Worm (Caenorhabditis elegans) whole organism, L2 larva: ENCODE results near the gene srg-5.

Experiments used
- C34F6.9 ChIP-seq: fragments of 150-350 bp; optimal IDR thresholded peaks from 2 replicates; lab custom pipeline; 2014; ENCODE audit warnings: missing biosample characterization, missing genetic modification characterization
- F13H6.1 ChIP-seq: sonication (generic microtip); optimal IDR thresholded peaks from 2 replicates; lab custom pipeline; 2016; ENCODE audit warnings: missing genetic modification characterization, missing compliant biosample characterization
- Y55F3AM.14 ChIP-seq: fragments of 200-800 bp; sonication (Bioruptor generic); optimal IDR thresholded peaks from 2 replicates; lab custom pipeline; 2018; ENCODE audit warnings: mild to moderate bottlenecking, missing genetic modification characterization, missing compliant biosample characterization
- ZK546.5 ChIP-seq: sonication (generic microtip); optimal IDR thresholded peaks from 2 replicates; lab custom pipeline; 2017; ENCODE audit warnings: missing biosample characterization, missing genetic modification characterization
- aly-2 ChIP-seq: fragments of 150-350 bp; optimal IDR thresholded peaks from 2 replicates; lab custom pipeline; 2014; ENCODE audit warnings: missing biosample characterization, missing genetic modification characterization
- ama-1 ChIP-seq: fragments of 150-350 bp; optimal IDR thresholded peaks from 2 replicates; lab custom pipeline; 2018; ENCODE audit warnings: inconsistent platforms
- ceh-16 ChIP-seq: fragments of 150-350 bp; optimal IDR thresholded peaks from 2 replicates; lab custom pipeline; 2014; ENCODE audit warnings: missing biosample characterization, missing genetic modification characterization
- crh-2 ChIP-seq: sonication (generic microtip); optimal IDR thresholded peaks from 2 replicates; lab custom pipeline; 2017; ENCODE audit warnings: missing biosample characterization, missing genetic modification characterization
- dmd-4 ChIP-seq: sonication (generic microtip); optimal IDR thresholded peaks from 2 replicates; lab custom pipeline; 2017; ENCODE audit warnings: missing biosample characterization, missing genetic modification characterization
- egl-27 ChIP-seq: sonication (generic microtip); optimal IDR thresholded peaks from 3 replicates; lab custom pipeline; 2017; ENCODE audit warnings: missing biosample characterization, missing genetic modification reagents, missing genetic modification characterization
- elt-1 ChIP-seq: fragments of 150-350 bp; optimal IDR thresholded peaks from 2 replicates; lab custom pipeline; 2014; ENCODE audit warnings: missing biosample characterization, missing genetic modification characterization
- fos-1 ChIP-seq: fragments of 150-350 bp; optimal IDR thresholded peaks from 2 replicates; lab custom pipeline; 2014; ENCODE audit warnings: missing biosample characterization, missing genetic modification characterization
- gmeb-1 ChIP-seq: fragments of 150-350 bp; optimal IDR thresholded peaks from 2 replicates; lab custom pipeline; 2014; ENCODE audit warnings: missing biosample characterization, missing genetic modification characterization
- lin-11 ChIP-seq: fragments of 150-350 bp; sonication (generic microtip); optimal IDR thresholded peaks from 2 replicates; lab custom pipeline; 2014; ENCODE audit warnings: missing biosample characterization, missing genetic modification characterization, inconsistent platforms, mixed read lengths
- lin-13 ChIP-seq: fragments of 150-350 bp; optimal IDR thresholded peaks from 2 replicates; lab custom pipeline; 2014; ENCODE audit warnings: missing biosample characterization, missing genetic modification reagents, missing genetic modification characterization
- lin-39 ChIP-seq: fragments of 150-350 bp; optimal IDR thresholded peaks from 2 replicates; lab custom pipeline; 2014; ENCODE audit warnings: missing biosample characterization, missing genetic modification reagents, missing genetic modification characterization
- lsy-2 ChIP-seq, 2 experiments: fragments of 150-350 bp in 1 of 2; sonication (generic microtip) in 1 of 2; optimal IDR thresholded peaks; 2 replicates each; lab custom pipeline; 2014 to 2017; ENCODE audit warnings: missing biosample characterization in 2 of 2, missing genetic modification characterization in 2 of 2
- mab-5 ChIP-seq: fragments of 150-350 bp; optimal IDR thresholded peaks from 2 replicates; lab custom pipeline; 2014; ENCODE audit warnings: missing biosample characterization, missing genetic modification characterization
- mbf-1 ChIP-seq: sonication (generic microtip); optimal IDR thresholded peaks from 2 replicates; lab custom pipeline; 2017; ENCODE audit warnings: missing biosample characterization, missing genetic modification characterization
- mdl-1 ChIP-seq, 2 experiments: fragments of 150-350 bp in 1 of 2; sonication (generic microtip) in 1 of 2; optimal IDR thresholded peaks; 2 replicates each; lab custom pipeline; 2017; ENCODE audit warnings: missing biosample characterization in 2 of 2, missing genetic modification characterization in 2 of 2
- nhr-11 ChIP-seq: fragments of 150-350 bp; optimal IDR thresholded peaks from 2 replicates; lab custom pipeline; 2014; ENCODE audit warnings: missing biosample characterization, missing genetic modification characterization
- nhr-12 ChIP-seq: fragments of 150-350 bp; optimal IDR thresholded peaks from 2 replicates; lab custom pipeline; 2014; ENCODE audit warnings: missing biosample characterization, missing genetic modification characterization
- nhr-129 ChIP-seq: fragments of 150-350 bp; optimal IDR thresholded peaks from 2 replicates; lab custom pipeline; 2014; ENCODE audit warnings: missing biosample characterization, missing genetic modification characterization
- nhr-23 ChIP-seq: fragments of 150-350 bp; optimal IDR thresholded peaks from 2 replicates; lab custom pipeline; 2014; ENCODE audit warnings: missing biosample characterization, missing genetic modification reagents, missing genetic modification characterization
- nhr-237 ChIP-seq: fragments of 150-350 bp; optimal IDR thresholded peaks from 2 replicates; lab custom pipeline; 2014; ENCODE audit warnings: missing biosample characterization, missing genetic modification characterization
- nhr-25 ChIP-seq: fragments of 150-350 bp; sonication (generic microtip); optimal IDR thresholded peaks from 3 replicates; lab custom pipeline; 2014; ENCODE audit warnings: missing biosample characterization, missing genetic modification characterization
- nhr-6 ChIP-seq: fragments of 150-350 bp; optimal IDR thresholded peaks from 2 replicates; lab custom pipeline; 2014; ENCODE audit warnings: missing biosample characterization, missing genetic modification characterization
- nhr-77 ChIP-seq: fragments of 150-350 bp; optimal IDR thresholded peaks from 2 replicates; lab custom pipeline; 2014; ENCODE audit warnings: missing biosample characterization, missing genetic modification characterization
- peb-1 ChIP-seq: fragments of 150-350 bp; optimal IDR thresholded peaks from 2 replicates; lab custom pipeline; 2014; ENCODE audit warnings: missing biosample characterization, missing genetic modification characterization
- skn-1 ChIP-seq: sonication (generic microtip); optimal IDR thresholded peaks from 2 replicates; lab custom pipeline; 2017; ENCODE audit warnings: missing biosample characterization, missing genetic modification characterization
- sma-3 ChIP-seq: sonication (generic microtip); optimal IDR thresholded peaks from 2 replicates; lab custom pipeline; 2016; ENCODE audit warnings: missing genetic modification reagents, missing genetic modification characterization, missing compliant biosample characterization
- sma-9 ChIP-seq, 2 experiments: fragments of 150-350 bp in 1 of 2; sonication (generic microtip) in 1 of 2; optimal IDR thresholded peaks; 2 replicates each; lab custom pipeline; 2014 to 2016; ENCODE audit warnings: missing genetic modification characterization in 2 of 2, mild to moderate bottlenecking in 1 of 2, missing biosample characterization in 1 of 2, missing compliant biosample characterization in 1 of 2, missing genetic modification reagents in 1 of 2, moderate library complexity in 1 of 2
- snpc-4 ChIP-seq: fragments of 150-350 bp; optimal IDR thresholded peaks from 2 replicates; lab custom pipeline; 2014; ENCODE audit warnings: missing biosample characterization, missing genetic modification characterization
- unc-55 ChIP-seq: fragments of 150-350 bp; sonication (generic microtip); optimal IDR thresholded peaks from 3 replicates; lab custom pipeline; 2014; ENCODE audit warnings: missing biosample characterization, missing genetic modification reagents, missing genetic modification characterization
- unc-62 ChIP-seq: fragments of 150-350 bp; optimal IDR thresholded peaks from 2 replicates; lab custom pipeline; 2014; ENCODE audit warnings: missing biosample characterization, missing genetic modification reagents, missing genetic modification characterization
- zag-1 ChIP-seq: fragments of 150-350 bp; optimal IDR thresholded peaks from 2 replicates; lab custom pipeline; 2014; ENCODE audit warnings: missing biosample characterization, missing genetic modification characterization
- ztf-1 ChIP-seq: fragments of 200-800 bp; sonication (Bioruptor generic); conservative IDR thresholded peaks from 2 replicates; pipeline ENCODE4 v1.3.6; 2022; ENCODE audit warnings: missing genetic modification characterization, missing compliant biosample characterization
- ztf-11 ChIP-seq: sonication (generic microtip); optimal IDR thresholded peaks from 2 replicates; lab custom pipeline; 2017; ENCODE audit warnings: missing biosample characterization, missing genetic modification characterization
- ztf-4 ChIP-seq: fragments of 150-350 bp; optimal IDR thresholded peaks from 2 replicates; lab custom pipeline; 2014; ENCODE audit warnings: missing biosample characterization, missing genetic modification characterization

The srg-5 gene

DNA sequence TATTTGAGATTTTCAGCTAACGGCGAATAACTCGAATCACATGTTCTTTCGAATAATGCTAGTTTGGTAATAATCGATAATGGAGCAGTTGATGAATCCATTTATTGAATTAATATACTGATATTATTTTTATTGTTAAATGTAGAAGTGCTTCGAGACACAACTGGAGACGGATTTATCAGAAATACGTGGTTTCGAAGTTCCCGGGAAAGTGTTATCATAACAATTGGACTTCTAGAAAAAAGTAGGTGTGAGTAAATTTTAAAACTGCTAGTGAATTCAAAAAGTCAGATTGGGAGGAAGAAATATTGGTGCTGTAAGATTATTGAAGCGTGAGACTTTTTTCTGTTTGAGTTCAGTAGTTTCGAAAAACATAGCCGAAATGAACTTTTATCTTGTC is 4.2 kb downstream of the srg-5 start, which contains the start of gene srg-2:
srg-2 (minus strand) TSS at position 101 of the 400 bp plus-strand sequence.
- TF ChIP-seq skn-1 (tag; lab: Kevin White, UChicago) (no peak), mbf-1 (tag; lab: Kevin White, UChicago) (no peak), egl-27 (tag; lab: Kevin White, UChicago) (no peak), ceh-16 (tag; lab: Kevin White, UChicago) (no peak), sma-9 (GFP tag; optimal IDR thresholded peaks at IDR 0.05; lab: Kevin White, UChicago) (no peak), sma-9 (tag; optimal IDR thresholded peaks at IDR 0.05; lab: Kevin White, UChicago) (no peak), nhr-12 (tag; lab: Kevin White, UChicago) (no peak), fos-1 (tag; lab: Kevin White, UChicago) (no peak), ZK546.5 (tag; lab: Kevin White, UChicago) (no peak), crh-2 (tag; lab: Kevin White, UChicago) (no peak), ztf-1 (no peak), nhr-11 (tag; lab: Kevin White, UChicago) (no peak), sma-3 (GFP tag; lab: Kevin White, UChicago) (no peak), snpc-4 (tag; lab: Kevin White, UChicago) (no peak), nhr-6 (no peak), aly-2 (tag; lab: Kevin White, UChicago) (no peak), lsy-2 (tag; optimal IDR thresholded peaks at IDR 0.05; lab: Kevin White, UChicago) (no peak), nhr-23 (tag; lab: Kevin White, UChicago) (no peak), ztf-11 (tag; lab: Kevin White, UChicago) (no peak)

DNA sequence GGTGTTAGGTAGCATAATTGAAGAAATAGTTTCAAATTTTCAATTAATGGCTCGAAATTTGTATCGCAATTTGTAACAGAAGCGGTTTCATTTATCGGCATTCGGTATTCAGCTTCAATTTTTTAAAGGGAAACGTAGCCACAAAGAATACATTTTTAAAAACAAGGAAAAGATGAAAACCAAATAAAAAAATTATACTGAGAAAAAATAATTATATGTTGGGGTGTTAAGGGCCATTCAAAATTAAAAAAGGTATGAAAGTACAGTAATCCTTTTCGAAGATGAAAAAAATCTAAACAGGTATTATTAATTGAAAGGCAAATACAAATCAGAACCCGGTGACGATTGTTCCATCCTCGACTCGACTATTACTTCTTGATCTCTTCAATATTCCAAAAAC is 6.1 kb downstream of the srg-5 start, which contains the start of gene srg-1:
srg-1 (minus strand) TSS at position 101 of the 400 bp plus-strand sequence.
- TF ChIP-seq F13H6.1 (tag; lab: Kevin White, UChicago) (no peak), ceh-16 (tag; lab: Kevin White, UChicago) (no peak), snpc-4 (tag; lab: Kevin White, UChicago) (no peak), zag-1 (no peak)

DNA sequence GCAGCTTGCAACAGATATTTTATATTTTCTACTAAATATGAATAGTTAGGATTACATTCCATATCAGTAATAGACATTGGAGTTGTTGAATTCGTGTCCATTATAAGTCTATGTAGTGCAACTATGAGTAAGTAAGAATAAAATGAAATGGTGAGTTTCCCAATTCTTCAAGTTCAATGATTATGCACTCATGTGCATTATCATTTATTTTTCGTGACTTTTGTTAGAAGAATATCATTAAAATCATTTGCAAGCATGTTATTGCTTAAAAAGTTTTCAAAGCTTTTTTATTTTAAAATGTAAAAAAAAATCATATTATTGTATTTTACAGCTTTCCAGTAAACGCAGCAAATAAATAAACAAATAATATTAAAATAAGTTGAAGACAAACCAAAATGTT is 7.7 kb downstream of the srg-5 start, which contains the start of gene srg-9:
srg-9 (minus strand) TSS at position 101 of the 400 bp plus-strand sequence.
- no peak for TF ChIP-seq mdl-1 (tag; optimal IDR thresholded peaks at IDR 0.05; lab: Kevin White, UChicago)
- TF ChIP-seq lin-11 (tag; lab: Kevin White, UChicago): no peak
- TF ChIP-seq peb-1 (tag; lab: Kevin White, UChicago): no peak
- TF ChIP-seq, all 48 proteins: peak for 0

DNA sequence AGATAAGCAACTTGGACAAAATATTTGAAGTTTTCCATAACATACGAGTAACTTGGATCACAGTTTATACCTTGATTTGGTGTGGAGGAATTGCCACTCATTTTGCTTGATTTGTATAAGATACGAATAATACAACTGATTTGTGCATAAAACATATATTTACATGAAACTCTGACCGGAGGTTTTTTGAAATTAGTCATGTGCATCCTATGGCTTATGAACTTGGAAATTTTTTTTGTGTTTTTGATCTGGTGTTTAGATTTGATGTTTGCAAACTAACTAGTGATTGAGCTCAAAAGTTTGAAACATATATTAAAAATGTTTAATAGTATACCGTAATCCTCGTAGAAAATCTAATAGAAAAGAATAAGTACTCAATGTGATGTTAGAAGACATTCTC is 9.6 kb downstream of the srg-5 start, which contains the start of gene srg-8:
srg-8 (minus strand) TSS at position 101 of the 400 bp plus-strand sequence.
- TF ChIP-seq elt-1 (tag; lab: Kevin White, UChicago) (no peak), dmd-4 (tag; lab: Kevin White, UChicago) (no peak), nhr-77 (tag; lab: Kevin White, UChicago) (no peak), gmeb-1 (tag; lab: Kevin White, UChicago) (no peak), unc-55 (no peak), nhr-237 (tag; lab: Kevin White, UChicago) (no peak), sma-3 (GFP tag; lab: Kevin White, UChicago) (no peak), lin-13 (no peak), unc-62 (GFP tag; lab: Kevin White, UChicago) (no peak), nhr-129 (no peak), ama-1 (no peak), lin-39 (tag; lab: Kevin White, UChicago) (no peak), C34F6.9 (no peak), crh-2 (tag; lab: Kevin White, UChicago) (no peak), mbf-1 (tag; lab: Kevin White, UChicago) (no peak), zag-1 (no peak), nhr-25 (no peak), Y55F3AM.14 (GFP tag; lab: Kevin White, UChicago) (no peak), mab-5 (no peak), ztf-4 (tag; lab: Kevin White, UChicago) (no peak)
- TF ChIP-seq, all 48 proteins: peak for 0
